Worm (Caenorhabditis elegans): ENCODE measurements around the gene hpo-12.
"Not testable (repeated sequence)": the region's sequence is repeated elsewhere in the genome, so short reads cannot be mapped to it uniquely, and the experiment has no call there.

The hpo-12 gene

DNA sequence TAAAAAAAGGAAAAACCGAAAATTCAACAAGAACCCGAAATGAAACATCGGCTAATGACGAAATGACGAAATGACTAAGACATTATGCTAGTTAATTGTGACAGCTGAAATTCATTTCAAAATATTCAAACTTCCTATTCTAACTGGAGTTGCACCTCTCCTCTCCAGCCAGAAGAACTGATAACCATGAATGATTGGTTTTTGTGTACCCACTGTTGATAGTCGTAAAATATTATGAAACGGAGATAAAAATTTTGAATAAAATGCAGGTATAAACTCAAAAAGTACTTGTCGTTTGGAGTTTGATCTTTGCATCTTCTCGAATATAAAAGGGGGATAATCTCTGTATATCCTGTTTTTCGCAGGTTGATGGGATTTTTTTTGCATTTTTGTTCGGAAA lies 19.9 kb downstream of the hpo-12 start:
- TF ChIP-seq elt-2 (tag; optimal IDR thresholded peaks at IDR 0.05) (peak; percentile 43), blmp-1 (tag; optimal IDR thresholded peaks at IDR 0.05) (no peak), nhr-12 (tag; optimal IDR thresholded peaks at IDR 0.05) (no peak), unc-62 (GFP tag; optimal IDR thresholded peaks at IDR 0.05) (no peak)

- no peak for TF ChIP-seq ceh-63 (GFP tag; optimal IDR thresholded peaks at IDR 0.05)
- TF ChIP-seq fkh-4 (tag; optimal IDR thresholded peaks at IDR 0.05; ENCODE audit: borderline replicate concordance) = no peak
- no peak for TF ChIP-seq nhr-84 (tag; optimal IDR thresholded peaks at IDR 0.05)
Observed at ce11 chrIV:12304750-12305149, 21.8 kb downstream of the hpo-12 start.

DNA sequence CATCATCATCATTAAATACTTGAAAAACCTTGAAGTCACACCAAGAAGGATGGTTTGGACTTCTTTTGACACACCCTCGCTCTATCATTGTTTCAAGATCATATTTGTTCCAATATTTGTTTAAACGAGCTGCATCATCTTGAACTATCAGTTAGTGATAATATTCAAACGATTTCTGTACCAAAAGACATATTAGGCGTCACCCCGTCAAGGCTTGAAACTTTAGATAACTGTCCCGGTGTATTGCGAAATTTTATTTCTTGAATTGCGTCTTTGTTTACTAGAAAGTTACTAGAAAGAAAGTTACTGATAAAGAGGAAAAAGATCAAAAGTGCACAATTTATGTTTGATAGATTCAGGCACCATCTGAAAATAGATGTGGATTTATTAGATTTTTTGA lies 23.0 kb downstream of the hpo-12 start:
- no peak for TF ChIP-seq egl-13 (tag; optimal IDR thresholded peaks at IDR 0.05)
- TF ChIP-seq elt-2 (tag; optimal IDR thresholded peaks at IDR 0.05) = peak; percentile 69

- TF ChIP-seq nhr-237 (tag; optimal IDR thresholded peaks at IDR 0.05) (no peak), nhr-19 (GFP tag; conservative IDR thresholded peaks at IDR 0.05) (no peak), isw-1 (GFP tag; IDR thresholded peaks at IDR 0.05) (no peak)
Observed at ce11 chrIV:12307720-12308119, 24.7 kb downstream of the hpo-12 start, which contains the start of gene oac-57. TSS of gene oac-57 (minus strand) at chrIV:12307820.

DNA sequence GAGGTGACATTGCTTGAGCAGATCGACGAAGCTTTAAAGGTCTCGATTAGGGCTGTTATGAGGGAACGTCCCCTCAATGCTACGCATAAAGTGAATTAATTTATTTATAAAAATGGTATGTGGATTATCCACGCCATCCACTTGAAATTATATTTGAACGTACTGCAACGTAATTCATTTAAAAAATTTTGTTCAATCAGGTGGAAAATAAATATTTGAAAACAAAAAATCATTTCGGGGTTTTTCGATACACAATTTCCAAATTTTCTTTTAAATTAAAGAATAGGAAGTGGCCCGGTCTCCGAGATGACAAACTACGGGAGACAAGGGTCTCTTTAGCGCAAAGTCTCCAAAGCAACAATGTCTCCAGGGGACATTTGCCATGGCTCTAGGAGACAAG lies 28.6 kb downstream of the hpo-12 start, which contains the start of gene oac-58:
oac-58 (minus strand) TSS at position 101 of the 400 bp plus-strand sequence.
- no peak for TF ChIP-seq nhr-76 (tag; optimal IDR thresholded peaks at IDR 0.05)
- no peak for TF ChIP-seq dpl-1 (GFP tag; optimal IDR thresholded peaks at IDR 0.05)
- no peak for TF ChIP-seq skn-1 (tag; optimal IDR thresholded peaks at IDR 0.05)
- no peak for TF ChIP-seq C04F5.9 (tag; optimal IDR thresholded peaks at IDR 0.05)
- no peak for TF ChIP-seq nhr-237 (tag; optimal IDR thresholded peaks at IDR 0.05)
- no peak for TF ChIP-seq efl-1 (optimal IDR thresholded peaks at IDR 0.05)
- peak in 1 of 2 experiments; percentile 33 for TF ChIP-seq efl-1 (GFP tag; optimal IDR thresholded peaks at IDR 0.05 in 1 of 2)
- TF ChIP-seq mdl-1 (tag; optimal IDR thresholded peaks at IDR 0.05) = no peak
- no peak for TF ChIP-seq alr-1 (tag; optimal IDR thresholded peaks at IDR 0.05; ENCODE audit: borderline replicate concordance)
- TF ChIP-seq nhr-77 (tag; optimal IDR thresholded peaks at IDR 0.05) = no peak

- not testable (repeated sequence) for TF ChIP-seq sptf-1 (tag; optimal IDR thresholded peaks at IDR 0.05); skn-1 (tag; optimal IDR thresholded peaks at IDR 0.05); efl-1 (optimal IDR thresholded peaks at IDR 0.05); efl-1 (GFP tag; optimal IDR thresholded peaks at IDR 0.05 in 1 of 2)
Observed at ce11 chrIV:12326932-12327331, 44.0 kb downstream of the hpo-12 start, which contains the start of gene F19B6.3. TSS of gene F19B6.3 (plus strand) at chrIV:12327232.

DNA sequence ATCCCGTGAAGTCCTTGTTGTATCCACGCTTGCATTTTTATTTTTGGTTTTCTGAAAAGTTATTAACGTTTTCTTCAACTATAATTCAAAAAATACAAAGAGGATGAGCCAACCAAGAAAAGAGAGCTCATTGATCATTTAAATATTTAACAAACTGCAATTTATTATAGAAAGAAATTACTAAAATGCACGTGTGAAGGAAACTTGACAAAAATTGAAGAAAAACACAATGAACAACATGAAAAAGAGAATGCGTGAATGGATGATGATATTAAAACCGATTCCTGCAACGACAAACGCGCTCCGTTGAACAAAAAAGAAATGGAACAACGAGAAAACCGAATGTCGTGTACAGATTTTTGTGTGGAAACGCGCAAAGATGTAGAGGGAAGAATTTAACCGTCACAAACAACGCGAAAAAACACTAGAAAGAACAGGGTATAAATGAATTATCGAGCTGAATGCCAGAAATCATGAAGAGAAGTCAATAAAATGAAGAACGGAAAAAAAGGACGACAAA lies 47.9 kb downstream of the hpo-12 start, which contains the start of gene ufd-1:
ufd-1 (minus strand) TSS at position 51 of the 520 bp plus-strand sequence.
- TF ChIP-seq lsy-2 (tag; optimal IDR thresholded peaks at IDR 0.05) (peak in 1 of 2 experiments; percentile 0), dpl-1 (GFP tag; optimal IDR thresholded peaks at IDR 0.05) (peak in 1 of 3 experiments; percentile 42), pax-3 (tag; optimal IDR thresholded peaks at IDR 0.05) (no peak), blmp-1 (tag; optimal IDR thresholded peaks at IDR 0.05) (peak; percentile 70), skn-1 (tag; optimal IDR thresholded peaks at IDR 0.05) (peak; percentile 56), lin-35 (GFP tag; optimal IDR thresholded peaks at IDR 0.05) (peak in 1 of 2 experiments; percentile 40), alr-1 (tag; optimal IDR thresholded peaks at IDR 0.05; ENCODE audit: borderline replicate concordance) (no peak), efl-1 (optimal IDR thresholded peaks at IDR 0.05) (no peak), efl-1 (GFP tag; optimal IDR thresholded peaks at IDR 0.05 in 1 of 2) (peak in 1 of 2 experiments; percentile 11)

DNA sequence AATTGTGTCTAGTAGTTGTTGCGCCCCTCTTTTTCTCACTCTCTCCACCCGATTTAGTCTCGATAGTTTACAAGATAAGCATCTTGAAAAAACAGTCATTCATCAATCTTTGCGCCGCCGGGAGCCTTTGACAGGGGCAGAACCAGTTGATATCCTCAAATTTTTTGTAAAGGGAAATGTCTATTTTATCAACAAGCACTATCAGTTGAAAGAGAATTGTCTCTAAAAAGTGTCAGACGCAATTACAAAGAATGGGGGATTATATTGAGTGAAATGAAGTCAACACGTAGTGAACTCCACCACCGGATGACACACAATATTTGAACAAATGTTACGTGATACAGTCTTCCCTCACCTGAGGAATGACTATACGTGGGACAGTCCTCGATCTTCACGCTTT lies 51.2 kb downstream of the hpo-12 start:
- TF ChIP-seq hlh-17 (GFP tag; optimal IDR thresholded peaks at IDR 0.05; ENCODE audit: borderline replicate concordance) = no peak
- no peak for TF ChIP-seq mef-2 (tag; optimal IDR thresholded peaks at IDR 0.05)
- TF ChIP-seq lin-14 (GFP tag; optimal IDR thresholded peaks at IDR 0.05) = peak; percentile 16
- TF ChIP-seq efl-1 (optimal IDR thresholded peaks at IDR 0.05) = no peak
- TF ChIP-seq efl-1 (GFP tag; optimal IDR thresholded peaks at IDR 0.05 in 1 of 2) = peak in 1 of 2 experiments; percentile 90
- no peak for TF ChIP-seq xbp-1 (tag; optimal IDR thresholded peaks at IDR 0.05)
- no peak for TF ChIP-seq lin-39 (tag; optimal IDR thresholded peaks at IDR 0.05)
- no peak for TF ChIP-seq fkh-8 (tag; optimal IDR thresholded peaks at IDR 0.05)
- peak; percentile 12 for TF ChIP-seq blmp-1 (tag; optimal IDR thresholded peaks at IDR 0.05)
- no peak for TF ChIP-seq fos-1 (tag; optimal IDR thresholded peaks at IDR 0.05)
